Worm (Caenorhabditis elegans) whole organism, L1 larva: ENCODE data around the gene srx-131.

Experiments
- ama-1 ChIP-seq: fragments of 150-350 bp; optimal IDR thresholded peaks from 2 replicates; lab custom pipeline; 2014
- blmp-1 ChIP-seq: fragments of 150-350 bp; optimal IDR thresholded peaks from 2 replicates; lab custom pipeline; 2014; ENCODE audit warnings: missing biosample characterization, missing genetic modification characterization
- hlh-17 ChIP-seq: fragments of 200-800 bp; sonication (Bioruptor generic); optimal IDR thresholded peaks from 2 replicates; lab custom pipeline; 2018; ENCODE audit warnings: missing genetic modification characterization, mild to moderate bottlenecking, missing compliant biosample characterization, moderate library complexity, borderline replicate concordance
- lir-3 ChIP-seq: sonication (generic microtip); optimal IDR thresholded peaks from 2 replicates; lab custom pipeline; 2016; ENCODE audit warnings: mild to moderate bottlenecking, missing genetic modification characterization, moderate library complexity, missing compliant biosample characterization; ENCODE audit not compliant: poor library complexity
- mef-2 ChIP-seq: fragments of 150-350 bp; optimal IDR thresholded peaks from 2 replicates; lab custom pipeline; 2014; ENCODE audit warnings: missing biosample characterization, missing genetic modification characterization
- nhr-237 ChIP-seq: fragments of 150-350 bp; optimal IDR thresholded peaks from 2 replicates; lab custom pipeline; 2014; ENCODE audit warnings: missing biosample characterization, missing genetic modification characterization
- nhr-77 ChIP-seq: fragments of 150-350 bp; optimal IDR thresholded peaks from 2 replicates; lab custom pipeline; 2014; ENCODE audit warnings: missing biosample characterization, missing genetic modification characterization
- skn-1 ChIP-seq: fragments of 150-350 bp; optimal IDR thresholded peaks from 2 replicates; lab custom pipeline; 2014; ENCODE audit warnings: missing biosample characterization, missing genetic modification characterization
- snpc-4 ChIP-seq: fragments of 150-350 bp; optimal IDR thresholded peaks from 2 replicates; lab custom pipeline; 2014; ENCODE audit warnings: missing biosample characterization, missing genetic modification characterization
- snu-23 ChIP-seq: sonication (generic microtip); optimal IDR thresholded peaks from 2 replicates; lab custom pipeline; 2016; ENCODE audit warnings: missing genetic modification characterization, missing compliant biosample characterization
- sox-4 ChIP-seq: sonication (generic microtip); optimal IDR thresholded peaks from 2 replicates; lab custom pipeline; 2016; ENCODE audit warnings: missing genetic modification characterization, missing compliant biosample characterization
- sptf-1 ChIP-seq: fragments of 150-350 bp; optimal IDR thresholded peaks from 2 replicates; lab custom pipeline; 2014; ENCODE audit warnings: missing biosample characterization, missing genetic modification characterization
- ztf-11 ChIP-seq, 2 experiments: sonication (generic microtip); optimal IDR thresholded peaks; 2 replicates each; lab custom pipeline; 2016 to 2017; ENCODE audit warnings: missing genetic modification characterization in 2 of 2, missing biosample characterization in 1 of 2, missing compliant biosample characterization in 1 of 2
- ztf-4 ChIP-seq: fragments of 150-350 bp; optimal IDR thresholded peaks from 2 replicates; lab custom pipeline; 2014; ENCODE audit warnings: missing biosample characterization, missing genetic modification characterization

DNA sequence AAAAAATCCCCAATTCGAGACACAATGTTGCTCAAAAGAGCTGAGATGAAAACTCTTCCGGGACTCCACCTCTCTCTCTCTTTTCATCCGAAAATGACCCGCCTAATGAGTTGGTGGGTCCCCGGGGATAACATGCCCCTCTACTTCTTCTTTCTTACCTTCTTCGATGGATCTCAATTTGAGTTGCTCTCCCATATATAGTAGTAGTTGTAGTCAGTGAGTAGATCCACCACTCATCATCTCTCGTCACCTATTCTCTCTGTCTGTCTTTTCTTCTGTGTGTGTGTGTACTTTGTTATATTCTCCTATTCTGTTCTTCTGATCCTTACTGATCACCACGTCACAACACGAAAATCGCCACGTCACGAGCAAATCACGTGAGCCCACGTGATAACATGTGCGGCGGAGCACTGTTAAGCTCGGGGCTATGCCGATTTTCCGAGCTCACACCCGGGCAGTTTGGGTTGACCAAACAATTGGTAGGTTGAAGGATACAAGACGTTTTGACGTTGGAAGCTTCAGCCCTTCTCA, 48.9 kb upstream of the srx-131 start, which contains the start of gene twk-32:
- TF ChIP-seq sptf-1 (tag; lab: Kevin White, UChicago): no peak
- TF ChIP-seq lir-3 (tag; lab: Kevin White, UChicago): peak; percentile 13
- TF ChIP-seq skn-1 (tag; lab: Kevin White, UChicago): no peak
- peak; percentile 2 for TF ChIP-seq snu-23 (GFP tag; lab: Kevin White, UChicago)
- TF ChIP-seq hlh-17 (GFP tag; lab: Kevin White, UChicago): no peak
- no peak for TF ChIP-seq blmp-1 (tag; lab: Kevin White, UChicago)
- no peak for TF ChIP-seq ama-1 (lab: Kevin White, UChicago)
- no peak for TF ChIP-seq ztf-4
- TF ChIP-seq nhr-77 (tag; lab: Kevin White, UChicago): no peak
- no peak for TF ChIP-seq sox-4 (tag; lab: Kevin White, UChicago)
- TF ChIP-seq snpc-4 (tag; lab: Kevin White, UChicago): no peak
- TF ChIP-seq ztf-11 (tag; optimal IDR thresholded peaks at IDR 0.05; lab: Kevin White, UChicago): no peak
- TF ChIP-seq nhr-237 (tag; lab: Kevin White, UChicago): no peak
- no peak for TF ChIP-seq mef-2
